Worm (Caenorhabditis elegans) whole organism, L4 larva: ENCODE data around the gene C48B4.12.

Source experiments
- F37D6.2 ChIP-seq: sonication (generic microtip); optimal IDR thresholded peaks from 2 replicates; lab custom pipeline; 2016; ENCODE audit warnings: mild to moderate bottlenecking, missing genetic modification characterization, missing compliant biosample characterization
- F44E2.7 ChIP-seq: fragments of 200-800 bp; sonication (Bioruptor generic); IDR thresholded peaks from 2 replicates; pipeline ENCODE4 v2.1.2; 2022; ENCODE audit warnings: missing genetic modification characterization, missing compliant biosample characterization
- T26A8.4 ChIP-seq: fragments of 200-800 bp; sonication (Bioruptor generic); IDR thresholded peaks from 2 replicates; pipeline ENCODE4 v1.3.6; 2022; ENCODE audit warnings: missing genetic modification characterization, missing compliant biosample characterization
- Y48G9A.11 ChIP-seq: fragments of 200-800 bp; sonication (Bioruptor generic); IDR thresholded peaks from 2 replicates; pipeline ENCODE4 v1.3.6; 2022; ENCODE audit warnings: missing genetic modification reagents, missing genetic modification characterization, missing compliant biosample characterization
- aha-1 ChIP-seq: fragments of 150-350 bp; peaks from one replicate; lab custom pipeline; 2014; ENCODE audit warnings: missing biosample characterization, missing genetic modification characterization
- ama-1 ChIP-seq: fragments of 150-350 bp; optimal IDR thresholded peaks from 2 replicates; lab custom pipeline; 2014; ENCODE audit warnings: inconsistent platforms, mixed read lengths
- arid-1 ChIP-seq: fragments of 200-800 bp; sonication (Bioruptor generic); conservative IDR thresholded peaks from 2 replicates; pipeline ENCODE4 v1.3.6; 2022; ENCODE audit warnings: missing genetic modification reagents, missing genetic modification characterization, missing compliant biosample characterization
- ceh-32 ChIP-seq: sonication (generic microtip); optimal IDR thresholded peaks from 2 replicates; lab custom pipeline; 2016; ENCODE audit warnings: mild to moderate bottlenecking, missing genetic modification characterization, missing compliant biosample characterization; ENCODE audit not compliant: poor library complexity
- ceh-44 ChIP-seq: fragments of 200-800 bp; sonication (Bioruptor generic); IDR thresholded peaks from 2 replicates; pipeline ENCODE4 v1.3.6; 2022; ENCODE audit warnings: missing genetic modification reagents, missing genetic modification characterization, missing compliant biosample characterization
- ceh-62 ChIP-seq: sonication (generic microtip); optimal IDR thresholded peaks from 2 replicates; lab custom pipeline; 2017; ENCODE audit warnings: missing biosample characterization, missing genetic modification characterization
- ceh-82 ChIP-seq: sonication (generic microtip); optimal IDR thresholded peaks from 2 replicates; lab custom pipeline; 2017; ENCODE audit warnings: missing biosample characterization, missing genetic modification characterization
- ces-1 ChIP-seq: fragments of 150-350 bp; sonication (generic microtip); optimal IDR thresholded peaks from 4 replicates; lab custom pipeline; 2014; ENCODE audit warnings: missing biosample characterization, missing genetic modification reagents, missing genetic modification characterization
- daf-16 ChIP-seq, 3 experiments: sonication (generic microtip); optimal IDR thresholded peaks; 2 replicates each; lab custom pipeline; 2016 to 2017; ENCODE audit warnings: missing genetic modification characterization in 3 of 3, missing genetic modification reagents in 3 of 3, mild to moderate bottlenecking in 2 of 3, missing compliant biosample characterization in 2 of 3, missing biosample characterization in 1 of 3, moderate library complexity in 1 of 3
- dmd-6 ChIP-seq: fragments of 200-800 bp; sonication (Bioruptor generic); IDR thresholded peaks from 2 replicates; pipeline ENCODE4 v1.3.6; 2022; ENCODE audit warnings: missing genetic modification reagents, missing genetic modification characterization, missing compliant biosample characterization
- dmd-8 ChIP-seq: fragments of 200-800 bp; sonication (Bioruptor generic); IDR thresholded peaks from 2 replicates; pipeline ENCODE4 v1.3.6; 2022; ENCODE audit warnings: missing genetic modification characterization, missing compliant biosample characterization
- duxl-1 ChIP-seq: sonication (generic microtip); optimal IDR thresholded peaks from 2 replicates; lab custom pipeline; 2016; ENCODE audit warnings: mild to moderate bottlenecking, missing genetic modification characterization, moderate library complexity, missing compliant biosample characterization; ENCODE audit not compliant: poor library complexity
- egl-27 ChIP-seq: sonication (generic microtip); optimal IDR thresholded peaks from 3 replicates; lab custom pipeline; 2017; ENCODE audit warnings: missing biosample characterization, missing genetic modification reagents, missing genetic modification characterization
- egl-43 ChIP-seq: fragments of 200-800 bp; sonication (Bioruptor generic); IDR thresholded peaks from 2 replicates; pipeline ENCODE4 v1.3.6; 2022; ENCODE audit warnings: missing genetic modification reagents, missing genetic modification characterization, missing compliant biosample characterization
- hif-1 ChIP-seq, 2 experiments: sonication (generic microtip); optimal IDR thresholded peaks; 2 replicates each; lab custom pipeline; 2016 to 2017; ENCODE audit warnings: missing compliant biosample characterization in 2 of 2, missing genetic modification characterization in 2 of 2, missing genetic modification reagents in 2 of 2, missing genotype in 2 of 2, mild to moderate bottlenecking in 1 of 2
- hlh-30 ChIP-seq: sonication (generic microtip); optimal IDR thresholded peaks from 2 replicates; lab custom pipeline; 2017; ENCODE audit warnings: antibody characterized with exemption, mild to moderate bottlenecking, missing genetic modification characterization, missing compliant biosample characterization; ENCODE audit not compliant: insufficient read depth
- hmg-1.1 ChIP-seq: fragments of 200-800 bp; sonication (Bioruptor generic); IDR thresholded peaks from 2 replicates; pipeline ENCODE4 v1.3.6; 2022; ENCODE audit warnings: missing genetic modification reagents, missing genetic modification characterization, missing compliant biosample characterization
- lin-1 ChIP-seq: fragments of 200-800 bp; sonication (Bioruptor generic); IDR thresholded peaks from 2 replicates; pipeline ENCODE4 v1.3.6; 2022; ENCODE audit warnings: missing genetic modification reagents, missing genetic modification characterization, missing compliant biosample characterization
- lin-29 ChIP-seq: fragments of 200-800 bp; sonication (Bioruptor generic); IDR thresholded peaks from 2 replicates; pipeline ENCODE4 v1.3.6; 2022; ENCODE audit warnings: missing genetic modification reagents, missing genetic modification characterization, missing compliant biosample characterization
- lin-39 ChIP-seq: fragments of 150-350 bp; optimal IDR thresholded peaks from 2 replicates; lab custom pipeline; 2014; ENCODE audit warnings: missing biosample characterization, missing genetic modification reagents, missing genetic modification characterization
- madf-5 ChIP-seq, 2 experiments: fragments of 200-800 bp; sonication (Bioruptor generic); IDR thresholded peaks; 2 replicates each; pipeline ENCODE4 v1.3.6; 2022; ENCODE audit warnings: missing compliant biosample characterization in 2 of 2, missing genetic modification characterization in 2 of 2
- madf-9 ChIP-seq: fragments of 200-800 bp; sonication (Bioruptor generic); conservative IDR thresholded peaks from 2 replicates; pipeline ENCODE4 v1.3.6; 2022; ENCODE audit warnings: missing genetic modification reagents, missing genetic modification characterization, missing compliant biosample characterization
- mes-2 ChIP-seq: sonication (generic microtip); optimal IDR thresholded peaks from 2 replicates; lab custom pipeline; 2016; ENCODE audit warnings: missing genotype, mild to moderate bottlenecking, missing genetic modification characterization, missing compliant biosample characterization; ENCODE audit not compliant: poor library complexity, severe bottlenecking
- nhr-6 ChIP-seq: fragments of 150-350 bp; optimal IDR thresholded peaks from 2 replicates; lab custom pipeline; 2014; ENCODE audit warnings: missing biosample characterization, missing genetic modification characterization
- pha-4 ChIP-seq, 2 experiments: fragments of 150-350 bp in 1 of 2; fragments of 200-800 bp in 1 of 2; sonication (Bioruptor generic) in 1 of 2; IDR thresholded peaks in 1 of 2; optimal IDR thresholded peaks in 1 of 2; 2 replicates each; pipeline versions ENCODE4 v1.3.6 to Lab custom; 2014 to 2022; ENCODE audit warnings: missing genetic modification characterization in 2 of 2, missing genetic modification reagents in 2 of 2, missing biosample characterization in 1 of 2, missing compliant biosample characterization in 1 of 2
- pqm-1 ChIP-seq: sonication (generic microtip); optimal IDR thresholded peaks from 2 replicates; lab custom pipeline; 2017; ENCODE audit warnings: missing biosample characterization, missing genetic modification characterization
- set-16 ChIP-seq: fragments of 200-800 bp; sonication (Bioruptor generic); IDR thresholded peaks from 2 replicates; pipeline ENCODE4 v1.3.6; 2022; ENCODE audit warnings: missing genetic modification reagents, missing genetic modification characterization, missing compliant biosample characterization
- snpc-1.2 ChIP-seq: fragments of 200-800 bp; sonication (Bioruptor generic); IDR thresholded peaks from 2 replicates; pipeline ENCODE4 v1.3.6; 2022; ENCODE audit warnings: missing genetic modification reagents, missing genetic modification characterization, missing compliant biosample characterization
- snpc-4 ChIP-seq: fragments of 150-350 bp; optimal IDR thresholded peaks from 2 replicates; lab custom pipeline; 2014; ENCODE audit warnings: missing biosample characterization, missing genetic modification characterization
- tag-97 ChIP-seq: fragments of 200-800 bp; sonication (Bioruptor generic); IDR thresholded peaks from 2 replicates; pipeline ENCODE4 v1.3.6; 2022; ENCODE audit warnings: missing genetic modification characterization, missing compliant biosample characterization
- tra-1 ChIP-seq: fragments of 200-800 bp; sonication (Bioruptor generic); IDR thresholded peaks from 2 replicates; pipeline ENCODE4 v1.3.6; 2022; ENCODE audit warnings: missing genetic modification reagents, missing genetic modification characterization, missing compliant biosample characterization
- unc-62 ChIP-seq, 3 experiments: fragments of 150-350 bp in 1 of 3; sonication (generic microtip); optimal IDR thresholded peaks in 2 of 3; peaks in 1 of 3; 1 replicate in 1 of 3; 2 replicates in 2 of 3; lab custom pipeline; 2014 to 2017; ENCODE audit warnings: missing biosample characterization in 3 of 3, missing genetic modification characterization in 3 of 3, missing genetic modification reagents in 3 of 3, missing genotype in 1 of 3
- zag-1 ChIP-seq: fragments of 150-350 bp; optimal IDR thresholded peaks from 2 replicates; lab custom pipeline; 2014; ENCODE audit warnings: missing biosample characterization, missing genetic modification characterization
- zip-11 ChIP-seq: fragments of 200-800 bp; sonication (Bioruptor generic); IDR thresholded peaks from 2 replicates; pipeline ENCODE4 v1.3.6; 2022; ENCODE audit warnings: missing genetic modification characterization, missing compliant biosample characterization

Gene C48B4.12

ce11 chrIII:9621840-9622525 is 24.8 kb downstream of the C48B4.12 start (continued):
- TF ChIP-seq egl-27 (tag; lab: Kevin White, UChicago) (no peak), daf-16 (GFP tag; optimal IDR thresholded peaks at IDR 0.05; lab: Kevin White, UChicago) (no peak), daf-16 (tag; optimal IDR thresholded peaks at IDR 0.05; lab: Kevin White, UChicago) (peak; percentile 84), lin-29 (GFP tag; lab: Robert Waterston, UW) (no peak), dmd-6 (GFP tag; lab: Robert Waterston, UW) (peak; percentile 53), ceh-62 (tag; lab: Kevin White, UChicago) (no peak)
- TF ChIP-seq, all 104 proteins: peak for 10

- TF ChIP-seq snpc-1.2 (GFP tag; lab: Robert Waterston, UW) (no peak), dmd-8 (GFP tag; lab: Robert Waterston, UW) (0 out of 2 replicates have a peak, but pooled peaks have one; percentile 22), lin-39 (tag; lab: Kevin White, UChicago) (no peak), set-16 (GFP tag; lab: Robert Waterston, UW) (peak; percentile 45), unc-62 (GFP tag; optimal IDR thresholded peaks at IDR 0.05 in 1 of 2; lab: Kevin White, UChicago) (peak in 1 of 2 experiments; percentile 33), unc-62 (tag; optimal IDR thresholded peaks at IDR 0.05; lab: Kevin White, UChicago) (no peak), ceh-44 (GFP tag; lab: Robert Waterston, UW) (no peak), aha-1 (tag; lab: Kevin White, UChicago) (peak; percentile 75)
Observed at ce11 chrIII:9623460-9623859, 26.3 kb downstream of the C48B4.12 start.

ce11 chrIII:9626602-9627001 is 29.5 kb downstream of the C48B4.12 start:
- 0 out of 2 replicates have a peak, but pooled peaks have one; percentile 26 for TF ChIP-seq lin-29 (GFP tag; lab: Robert Waterston, UW)
- 0 out of 2 replicates have a peak, but pooled peaks have one; percentile 24 for TF ChIP-seq tra-1 (GFP tag; lab: Robert Waterston, UW)
- TF ChIP-seq ceh-32 (tag; lab: Kevin White, UChicago), result no peak
- peak; percentile 17 for TF ChIP-seq aha-1 (tag; lab: Kevin White, UChicago)
- TF ChIP-seq mes-2 (tag; lab: Kevin White, UChicago), result peak; percentile 28
- no peak for TF ChIP-seq ceh-82 (tag; lab: Kevin White, UChicago)
- no peak for TF ChIP-seq F37D6.2 (tag; lab: Kevin White, UChicago)
- 0 out of 2 replicates have a peak, but pooled peaks have one; percentile 35 for TF ChIP-seq egl-43
- TF ChIP-seq madf-9 (GFP tag; lab: Robert Waterston, UW), result peak; percentile 31; the same call in 1 of the 2 replicates
- TF ChIP-seq hif-1 (tag; optimal IDR thresholded peaks at IDR 0.05; lab: Kevin White, UChicago), result no peak
- peak; percentile 25; the same call in 1 of the 2 replicates for TF ChIP-seq arid-1 (GFP tag; lab: Robert Waterston, UW)
- 0 out of 2 replicates have a peak, but pooled peaks have one; percentile 24 for TF ChIP-seq hmg-1.1
- TF ChIP-seq hlh-30 (tag; lab: Kevin White, UChicago), result no peak
- TF ChIP-seq Y48G9A.11, result peak; percentile 21; the same call in 1 of the 2 replicates
- TF ChIP-seq ama-1, result peak; percentile 23
- TF ChIP-seq duxl-1 (tag; lab: Kevin White, UChicago), result peak; percentile 58
- TF ChIP-seq T26A8.4 (GFP tag; lab: Robert Waterston, UW), result 0 out of 2 replicates have a peak, but pooled peaks have one; percentile 32
- no peak for TF ChIP-seq zag-1 (tag; lab: Kevin White, UChicago)
- no peak for TF ChIP-seq snpc-4 (tag; lab: Kevin White, UChicago)

- TF ChIP-seq madf-5 (GFP tag; IDR thresholded peaks at IDR 0.05; lab: Robert Waterston, UW) (no peak), F44E2.7 (GFP tag; lab: Robert Waterston, UW) (no peak), ceh-62 (tag; lab: Kevin White, UChicago) (no peak), pha-4 (GFP tag; IDR thresholded peaks at IDR 0.05; lab: Robert Waterston, UW) (no peak), pha-4 (tag; optimal IDR thresholded peaks at IDR 0.05; lab: Kevin White, UChicago) (no peak), egl-27 (tag; lab: Kevin White, UChicago) (no peak), unc-62 (GFP tag; optimal IDR thresholded peaks at IDR 0.05 in 1 of 2; lab: Kevin White, UChicago) (no peak), unc-62 (tag; optimal IDR thresholded peaks at IDR 0.05; lab: Kevin White, UChicago) (no peak), lin-1 (GFP tag; lab: Robert Waterston, UW) (no peak), duxl-1 (tag; lab: Kevin White, UChicago) (no peak), zip-11 (GFP tag; lab: Robert Waterston, UW) (no peak), pqm-1 (tag; lab: Kevin White, UChicago) (no peak), nhr-6 (tag; lab: Kevin White, UChicago) (no peak), tag-97 (no peak), ces-1 (GFP tag; lab: Kevin White, UChicago) (no peak), egl-43 (no peak)
Observed at ce11 chrIII:9629054-9629453, 31.9 kb downstream of the C48B4.12 start, which contains the start of gene tbg-1. TSS of gene tbg-1 (minus strand) at chrIII:9629154.
